Fruit fly (Drosophila melanogaster): ENCODE results near the gene CG13693.

CG13693 gene

DNA sequence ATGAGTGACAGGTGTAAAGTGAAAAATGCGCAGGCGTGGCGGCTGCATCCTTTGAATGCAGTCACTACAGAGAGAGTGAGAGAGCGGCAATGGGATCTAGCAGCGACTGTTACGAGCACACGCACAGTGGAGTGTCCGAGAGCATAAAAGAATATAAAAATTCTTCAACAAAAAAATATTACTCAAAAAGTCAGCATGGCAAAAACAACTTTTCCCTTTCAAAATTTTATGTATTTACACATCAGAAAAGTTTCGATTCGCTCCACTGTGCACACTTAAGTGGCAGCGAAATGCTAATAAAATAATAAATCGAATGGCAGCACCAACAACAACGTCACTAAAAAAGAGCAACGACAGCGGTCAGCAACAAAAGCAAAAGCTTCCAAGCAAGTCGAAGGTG is 8.9 kb upstream of the CG13693 start (continued):
- no peak for TF ChIP-seq nerfin-2 (GFP tag; IDR thresholded peaks at IDR 0.05; ENCODE audit: partially characterized antibody)
- TF ChIP-seq CG1233 (GFP tag; optimal IDR thresholded peaks at IDR 0.05) = peak; percentile 72
- TF ChIP-seq ham (GFP tag; IDR thresholded peaks at IDR 0.05) = peak; percentile 37; the same call in 1 of the 2 replicates
- TF ChIP-seq Side (GFP tag; optimal IDR thresholded peaks at IDR 0.05) = peak; percentile 89
- TF ChIP-seq Awh (GFP tag; IDR thresholded peaks at IDR 0.05) = peak; percentile 94
- TF ChIP-seq Gsc (GFP tag; IDR thresholded peaks at IDR 0.05) = peak; percentile 76
- peak; percentile 90 for TF ChIP-seq tin (GFP tag; optimal IDR thresholded peaks at IDR 0.05)
- TF ChIP-seq vnd (GFP tag; IDR thresholded peaks at IDR 0.05; ENCODE audit: partially characterized antibody) = no peak
- peak; percentile 39; the same call in 1 of the 2 replicates for TF ChIP-seq Dip2 (GFP tag; IDR thresholded peaks at IDR 0.05)
- TF ChIP-seq ash1 (GFP tag; optimal IDR thresholded peaks at IDR 0.05) = no peak
- no peak for TF ChIP-seq CG17186 (GFP tag; optimal IDR thresholded peaks at IDR 0.05)
- peak; percentile 86 for TF ChIP-seq Spps (tag; optimal IDR thresholded peaks at IDR 0.05)
- TF ChIP-seq fd3F (GFP tag; optimal IDR thresholded peaks at IDR 0.05) = peak; percentile 21
- peak; percentile 40; the same call in 2 of the 3 replicates for TF ChIP-seq Dbx (GFP tag; IDR thresholded peaks at IDR 0.05)
- TF ChIP-seq Ets65A (GFP tag) = peak; percentile 94
- TF ChIP-seq CG15696 (tag; optimal IDR thresholded peaks at IDR 0.05) = peak; percentile 71
- peak; percentile 74 for TF ChIP-seq CG31388 (GFP tag; optimal IDR thresholded peaks at IDR 0.05)
- TF ChIP-seq her (GFP tag; optimal IDR thresholded peaks at IDR 0.05) = peak; percentile 59
- TF ChIP-seq sr (GFP tag; IDR thresholded peaks at IDR 0.05) = peak; percentile 79; the same call in 1 of the 3 replicates
- TF ChIP-seq exex (tag; optimal IDR thresholded peaks at IDR 0.05) = no peak
- peak; percentile 84 to 89 for TF ChIP-seq Pdp1 (GFP tag; optimal IDR thresholded peaks at IDR 0.05)
- peak; percentile 84 for TF ChIP-seq ewg (GFP tag; optimal IDR thresholded peaks at IDR 0.05)
- peak; percentile 65 for TF ChIP-seq tx (GFP tag; optimal IDR thresholded peaks at IDR 0.05)
- peak; percentile 81 to 82 for TF ChIP-seq dpn (GFP tag; optimal IDR thresholded peaks at IDR 0.05)
- TF ChIP-seq CG10979 (tag; optimal IDR thresholded peaks at IDR 0.05) = peak; percentile 89
- no peak for TF ChIP-seq HmgD (GFP tag; optimal IDR thresholded peaks at IDR 0.05)
- peak; percentile 72 for TF ChIP-seq CG33557 (GFP tag; optimal IDR thresholded peaks at IDR 0.05)
- TF ChIP-seq nerfin-1 (tag; optimal IDR thresholded peaks at IDR 0.05) = no peak
- TF ChIP-seq chn (GFP tag; optimal IDR thresholded peaks at IDR 0.05) = peak; percentile 94
- TF ChIP-seq tgo (GFP tag; IDR thresholded peaks at IDR 0.05) = peak; percentile 85
- peak; percentile 21; the same call in 1 of the 3 replicates for TF ChIP-seq C15 (GFP tag; IDR thresholded peaks at IDR 0.05)
- no peak for TF ChIP-seq sna (GFP tag; IDR thresholded peaks at IDR 0.05; ENCODE audit: partially characterized antibody)
- peak; percentile 83 for TF ChIP-seq bcd (GFP tag; optimal IDR thresholded peaks at IDR 0.05)
- peak; percentile 16; the same call in 1 of the 2 replicates for TF ChIP-seq Adf1 (GFP tag; IDR thresholded peaks at IDR 0.05)
- no peak for TF ChIP-seq mld (GFP tag; IDR thresholded peaks at IDR 0.05; ENCODE audit: partially characterized antibody)
- TF ChIP-seq Rx (GFP tag; IDR thresholded peaks at IDR 0.05) = peak; percentile 93
- TF ChIP-seq CG1832 (GFP tag; optimal IDR thresholded peaks at IDR 0.05) = no peak
- TF ChIP-seq ab (GFP tag; optimal IDR thresholded peaks at IDR 0.05) = peak; percentile 63
- TF ChIP-seq CG32532 (GFP tag; IDR thresholded peaks at IDR 0.05) = peak; percentile 75
- peak; percentile 69 for TF ChIP-seq CG32767 (GFP tag; IDR thresholded peaks at IDR 0.05)
- TF ChIP-seq lbe (GFP tag; optimal IDR thresholded peaks at IDR 0.05) = peak; percentile 76
- peak; percentile 89 for TF ChIP-seq peb (GFP tag; IDR thresholded peaks at IDR 0.05)
- TF ChIP-seq CG3995 (GFP tag; optimal IDR thresholded peaks at IDR 0.05) = no peak
- TF ChIP-seq Hr3 (GFP tag; optimal IDR thresholded peaks at IDR 0.05) = peak; percentile 74
- peak; percentile 71 for TF ChIP-seq CG12155 (GFP tag; optimal IDR thresholded peaks at IDR 0.05)
- TF ChIP-seq Dp (GFP tag; optimal IDR thresholded peaks at IDR 0.05) = no peak
- peak in 1 of 2 experiments; percentile 42 for TF ChIP-seq tll (GFP tag; optimal IDR thresholded peaks at IDR 0.05)
- TF ChIP-seq CG30020 (tag; optimal IDR thresholded peaks at IDR 0.05) = peak; percentile 1
- TF ChIP-seq run (tag; optimal IDR thresholded peaks at IDR 0.05) = peak; percentile 69
- TF ChIP-seq HHEX (GFP tag; optimal IDR thresholded peaks at IDR 0.05) = peak; percentile 74

Measured in whole organism, embryonic.